Worm (Caenorhabditis elegans) whole organism, L1 larva: ENCODE results near the gene C34F11.2.

Experiments
- F16B12.6 ChIP-seq: fragments of 150-350 bp; optimal IDR thresholded peaks from 2 replicates; lab custom pipeline; 2014; ENCODE audit warnings: missing biosample characterization, missing genetic modification characterization
- mdl-1 ChIP-seq, 2 experiments: fragments of 150-350 bp; optimal IDR thresholded peaks; 2 replicates each; lab custom pipeline; 2014 to 2017; ENCODE audit warnings: missing biosample characterization in 2 of 2, missing genetic modification characterization in 2 of 2, inconsistent platforms in 1 of 2
- nhr-12 ChIP-seq: sonication (generic microtip); optimal IDR thresholded peaks from 2 replicates; lab custom pipeline; 2017; ENCODE audit warnings: missing biosample characterization, missing genetic modification characterization

Gene C34F11.2

ce11 chrII:5246791-5247361 lies 34.8 kb downstream of the C34F11.2 start, which contains the start of gene ptr-6 (continued):
- TF ChIP-seq mdl-1 (tag; optimal IDR thresholded peaks at IDR 0.05; lab: Kevin White, UChicago) = peak in 1 of 2 experiments; percentile 24

ce11 chrII:5255435-5255834 lies 43.4 kb downstream of the C34F11.2 start, which contains the start of gene frpr-4:
TSS of gene frpr-4 (minus strand) at chrII:5255535.
- TF ChIP-seq nhr-12 (tag; lab: Kevin White, UChicago) (no peak), F16B12.6 (tag; lab: Kevin White, UChicago) (no peak)
